Worm (Caenorhabditis elegans): ENCODE measurements around the gene C44C10.7.
"Not testable (repeated sequence)": the region's sequence is repeated elsewhere in the genome, so short reads cannot be mapped to it uniquely, and the experiment has no call there.

Gene C44C10.7

ce11 chrX:11650751-11651150 is 37.3 kb downstream of the C44C10.7 start, which contains the start of gene cutl-11:
TSS of gene cutl-11 (minus strand) at chrX:11650851.
- no peak for TF ChIP-seq lin-11 (tag; optimal IDR thresholded peaks at IDR 0.05)
- no peak for TF ChIP-seq nhr-77 (tag; optimal IDR thresholded peaks at IDR 0.05)
- TF ChIP-seq skn-1 (tag; optimal IDR thresholded peaks at IDR 0.05) = no peak
- no peak for TF ChIP-seq lin-13 (GFP tag; optimal IDR thresholded peaks at IDR 0.05)
- TF ChIP-seq lin-39 (tag; optimal IDR thresholded peaks at IDR 0.05) = no peak
- no peak for TF ChIP-seq egl-27 (tag; optimal IDR thresholded peaks at IDR 0.05)
- TF ChIP-seq ztf-4 (tag; optimal IDR thresholded peaks at IDR 0.05) = no peak
- no peak for TF ChIP-seq nhr-11 (tag; optimal IDR thresholded peaks at IDR 0.05)
- TF ChIP-seq F13H6.1 (tag; optimal IDR thresholded peaks at IDR 0.05) = no peak
- no peak for TF ChIP-seq unc-39 (tag; optimal IDR thresholded peaks at IDR 0.05)
- TF ChIP-seq ceh-16 (tag; optimal IDR thresholded peaks at IDR 0.05) = no peak
- no peak for TF ChIP-seq blmp-1 (tag; optimal IDR thresholded peaks at IDR 0.05; ENCODE audit: insufficient read depth)
- no peak for TF ChIP-seq sem-4 (tag; optimal IDR thresholded peaks at IDR 0.05)
- TF ChIP-seq sma-3 (GFP tag; optimal IDR thresholded peaks at IDR 0.05) = no peak
- TF ChIP-seq snpc-4 (tag; optimal IDR thresholded peaks at IDR 0.05) = no peak
- TF ChIP-seq elt-3 (tag; optimal IDR thresholded peaks at IDR 0.05) = no peak
- TF ChIP-seq mbf-1 (tag; optimal IDR thresholded peaks at IDR 0.05) = no peak
- TF ChIP-seq zag-1 (tag; optimal IDR thresholded peaks at IDR 0.05) = no peak
- no peak for TF ChIP-seq mab-5 (tag; optimal IDR thresholded peaks at IDR 0.05)

ce11 chrX:11647165-11647564 is 40.9 kb downstream of the C44C10.7 start, which contains the start of gene T04F8.8:
TSS of gene T04F8.8 (plus strand) at chrX:11647465.
- TF ChIP-seq sma-3 (GFP tag; optimal IDR thresholded peaks at IDR 0.05) = peak; percentile 64
- TF ChIP-seq sem-4 (tag; optimal IDR thresholded peaks at IDR 0.05) = no peak
- no peak for TF ChIP-seq sma-9 (GFP tag; optimal IDR thresholded peaks at IDR 0.05)
- TF ChIP-seq sma-9 (tag; optimal IDR thresholded peaks at IDR 0.05) = no peak
- no peak for TF ChIP-seq mab-5 (tag; optimal IDR thresholded peaks at IDR 0.05)
- no peak for TF ChIP-seq skn-1 (tag; optimal IDR thresholded peaks at IDR 0.05)

ce11 chrX:11645517-11645916 is 42.6 kb downstream of the C44C10.7 start:
- TF ChIP-seq nhr-25 (tag; optimal IDR thresholded peaks at IDR 0.05) (peak; percentile 22), lsy-2 (tag; optimal IDR thresholded peaks at IDR 0.05) (no peak), fos-1 (tag; optimal IDR thresholded peaks at IDR 0.05) (peak; percentile 27), dmd-4 (tag; optimal IDR thresholded peaks at IDR 0.05) (no peak), elt-3 (tag; optimal IDR thresholded peaks at IDR 0.05) (no peak), sma-9 (GFP tag; optimal IDR thresholded peaks at IDR 0.05) (peak; percentile 23), sma-9 (tag; optimal IDR thresholded peaks at IDR 0.05) (no peak), Y55F3AM.14 (GFP tag; optimal IDR thresholded peaks at IDR 0.05) (no peak), nhr-21 (tag; optimal IDR thresholded peaks at IDR 0.05) (peak; percentile 25), gmeb-1 (tag; optimal IDR thresholded peaks at IDR 0.05) (peak; percentile 43), ceh-16 (tag; optimal IDR thresholded peaks at IDR 0.05) (no peak), mbf-1 (tag; optimal IDR thresholded peaks at IDR 0.05) (no peak), mab-5 (tag; optimal IDR thresholded peaks at IDR 0.05) (no peak), sma-3 (GFP tag; optimal IDR thresholded peaks at IDR 0.05) (peak; percentile 63), ceh-82 (tag; optimal IDR thresholded peaks at IDR 0.05) (no peak), zag-1 (tag; optimal IDR thresholded peaks at IDR 0.05) (no peak), crh-2 (tag; optimal IDR thresholded peaks at IDR 0.05) (peak; percentile 22), elt-1 (tag; optimal IDR thresholded peaks at IDR 0.05) (no peak), lin-11 (tag; optimal IDR thresholded peaks at IDR 0.05) (no peak), R02D3.7 (tag; optimal IDR thresholded peaks at IDR 0.05) (no peak), lin-13 (GFP tag; optimal IDR thresholded peaks at IDR 0.05) (peak; percentile 3), nhr-237 (tag; optimal IDR thresholded peaks at IDR 0.05) (no peak)

ce11 chrX:11643767-11644235 is 44.3 kb downstream of the C44C10.7 start, which contains the start of gene sto-4:
TSS of gene sto-4 (plus strand) at chrX:11644126.
- TF ChIP-seq zag-1 (tag; optimal IDR thresholded peaks at IDR 0.05) (peak; percentile 8), nhr-21 (tag; optimal IDR thresholded peaks at IDR 0.05) (peak; percentile 1), nhr-25 (tag; optimal IDR thresholded peaks at IDR 0.05) (peak; percentile 63), ceh-16 (tag; optimal IDR thresholded peaks at IDR 0.05) (peak; percentile 52), sma-9 (GFP tag; optimal IDR thresholded peaks at IDR 0.05) (peak; percentile 25), mdl-1 (tag; optimal IDR thresholded peaks at IDR 0.05) (peak in 1 of 2 experiments; percentile 12), nhr-129 (tag; optimal IDR thresholded peaks at IDR 0.05) (peak; percentile 66), mab-5 (tag; optimal IDR thresholded peaks at IDR 0.05) (peak; percentile 78), F13H6.1 (tag; optimal IDR thresholded peaks at IDR 0.05) (peak; percentile 93), lsy-2 (tag; optimal IDR thresholded peaks at IDR 0.05) (peak in 1 of 2 experiments; percentile 34), unc-55 (GFP tag; optimal IDR thresholded peaks at IDR 0.05) (peak; percentile 17), Y55F3AM.14 (GFP tag; optimal IDR thresholded peaks at IDR 0.05) (peak; percentile 93), blmp-1 (tag; optimal IDR thresholded peaks at IDR 0.05; ENCODE audit: insufficient read depth) (peak; percentile 40), crh-2 (tag; optimal IDR thresholded peaks at IDR 0.05) (peak; percentile 37), C34F6.9 (tag; optimal IDR thresholded peaks at IDR 0.05) (peak; percentile 20)
- TF ChIP-seq sma-9 (tag; optimal IDR thresholded peaks at IDR 0.05) = not testable (repeated sequence)
